Fruit fly (Drosophila melanogaster) whole organism, embryonic: ENCODE results near the gene Npc2f.

ENCODE experiments used
- Abd-B ChIP-seq: fragments of 200-800 bp; sonication (Bioruptor generic); optimal IDR thresholded peaks from 2 replicates; lab custom pipeline; 2018; ENCODE audit warnings: missing biosample characterization, mild to moderate bottlenecking, missing genetic modification characterization, moderate library complexity
- BtbVII ChIP-seq: fragments of 200-800 bp; sonication (Bioruptor generic); optimal IDR thresholded peaks from 3 replicates; lab custom pipeline; 2017; ENCODE audit warnings: missing biosample characterization, mild to moderate bottlenecking, missing genetic modification characterization
- CG10543 ChIP-seq: fragments of 200-800 bp; sonication (Bioruptor generic); optimal IDR thresholded peaks from 3 replicates; lab custom pipeline; 2017; ENCODE audit warnings: missing biosample characterization, mild to moderate bottlenecking, missing genetic modification characterization, moderate library complexity
- CG11456 ChIP-seq: fragments of 200-800 bp; sonication (Bioruptor generic); IDR thresholded peaks from 3 replicates; pipeline ENCODE4 v1.3.6; 2022; ENCODE audit warnings: missing biosample characterization, missing genetic modification characterization
- CG12155 ChIP-seq: fragments of 200-800 bp; sonication (Bioruptor generic); optimal IDR thresholded peaks from 3 replicates; lab custom pipeline; 2016; ENCODE audit warnings: missing biosample characterization, missing genetic modification characterization
- CG13296 ChIP-seq: fragments of 200-800 bp; sonication (Bioruptor generic); optimal IDR thresholded peaks from 3 replicates; lab custom pipeline; 2018; ENCODE audit warnings: missing biosample characterization, mild to moderate bottlenecking, missing genetic modification characterization
- CG14965 ChIP-seq: fragments of 200-800 bp; sonication (Bioruptor generic); optimal IDR thresholded peaks from 2 replicates; lab custom pipeline; 2016; ENCODE audit warnings: missing biosample characterization, missing genetic modification characterization, borderline replicate concordance
- CG15601 ChIP-seq: fragments of 200-800 bp; sonication (Bioruptor generic); optimal IDR thresholded peaks from 3 replicates; lab custom pipeline; 2019; ENCODE audit warnings: missing biosample characterization, mild to moderate bottlenecking, missing genetic modification characterization, moderate library complexity
- CG17568 ChIP-seq: fragments of 200-800 bp; sonication (Bioruptor generic); optimal IDR thresholded peaks from 2 replicates; lab custom pipeline; 2018; ENCODE audit warnings: missing biosample characterization, mild to moderate bottlenecking, missing genetic modification characterization, moderate library complexity
- CG18599 ChIP-seq: fragments of 200-800 bp; sonication (Bioruptor generic); optimal IDR thresholded peaks from 3 replicates; lab custom pipeline; 2017; ENCODE audit warnings: missing biosample characterization, missing genetic modification characterization, mild to moderate bottlenecking, moderate library complexity, missing genetic modification reagents
- CG2199 ChIP-seq: fragments of 200-800 bp; sonication (Bioruptor generic); IDR thresholded peaks from 3 replicates; pipeline ENCODE4 v1.3.6; 2022; ENCODE audit warnings: missing biosample characterization, missing genetic modification characterization
- CG2875 ChIP-seq: fragments of 200-800 bp; sonication (Bioruptor generic); optimal IDR thresholded peaks from 2 replicates; lab custom pipeline; 2017; ENCODE audit warnings: missing biosample characterization, mild to moderate bottlenecking, missing genetic modification characterization, missing genetic modification reagents
- CG2889 ChIP-seq: fragments of 200-800 bp; sonication (Bioruptor generic); IDR thresholded peaks from 3 replicates; pipeline ENCODE4 v1.3.6; 2022; ENCODE audit warnings: missing biosample characterization, missing genetic modification characterization
- CG32532 ChIP-seq: fragments of 200-800 bp; sonication (Bioruptor generic); IDR thresholded peaks from 2 replicates; pipeline ENCODE4 v1.3.6; 2022; ENCODE audit warnings: missing biosample characterization, missing genetic modification characterization
- CG33557 ChIP-seq: fragments of 200-800 bp; sonication (Bioruptor generic); optimal IDR thresholded peaks from 2 replicates; lab custom pipeline; 2019; ENCODE audit warnings: missing biosample characterization, mild to moderate bottlenecking, missing genetic modification characterization, moderate library complexity
- CG3838 ChIP-seq: fragments of 200-800 bp; sonication (Bioruptor generic); optimal IDR thresholded peaks from 3 replicates; lab custom pipeline; 2016; ENCODE audit warnings: missing biosample characterization, missing genetic modification characterization
- CG4328 ChIP-seq: fragments of 200-800 bp; sonication (Bioruptor generic); optimal IDR thresholded peaks from 3 replicates; lab custom pipeline; 2017; ENCODE audit warnings: missing biosample characterization, missing genetic modification reagents, missing genetic modification characterization
- CG6254 ChIP-seq: fragments of 200-800 bp; sonication (Bioruptor generic); optimal IDR thresholded peaks from 3 replicates; lab custom pipeline; 2017; ENCODE audit warnings: mild to moderate bottlenecking, missing biosample characterization, missing genetic modification reagents, missing genetic modification characterization
- CG7839 ChIP-seq: fragments of 200-800 bp; sonication (Bioruptor generic); optimal IDR thresholded peaks from 3 replicates; lab custom pipeline; 2018; ENCODE audit warnings: missing biosample characterization, mild to moderate bottlenecking, missing genetic modification characterization, moderate library complexity
- CG8089 ChIP-seq: fragments of 200-800 bp; sonication (Bioruptor generic); optimal IDR thresholded peaks from 3 replicates; lab custom pipeline; 2016; ENCODE audit warnings: missing biosample characterization, missing genetic modification characterization
- CG8924 ChIP-seq: fragments of 200-800 bp; optimal IDR thresholded peaks from 3 replicates; lab custom pipeline; 2019; ENCODE audit warnings: missing biosample characterization, mild to moderate bottlenecking, missing genetic modification characterization, moderate library complexity
- CG9817 ChIP-seq: fragments of 200-800 bp; sonication (Bioruptor generic); optimal IDR thresholded peaks from 2 replicates; lab custom pipeline; 2018; ENCODE audit warnings: missing biosample characterization, mild to moderate bottlenecking, missing genetic modification characterization, moderate library complexity
- CTCF ChIP-seq: fragments of 200-800 bp; sonication (Bioruptor generic); optimal IDR thresholded peaks from 2 replicates; lab custom pipeline; 2017; ENCODE audit warnings: missing biosample characterization, mild to moderate bottlenecking, missing genetic modification characterization, moderate library complexity
- Chrac-16 ChIP-seq: fragments of 200-800 bp; sonication (Bioruptor generic); optimal IDR thresholded peaks from 3 replicates; lab custom pipeline; 2016; ENCODE audit warnings: missing biosample characterization, missing genetic modification characterization
- Dll ChIP-seq: fragments of 200-800 bp; sonication (Bioruptor generic); IDR thresholded peaks from 4 replicates; pipeline ENCODE4 v1.3.6; 2022; ENCODE audit warnings: missing biosample characterization, missing genetic modification characterization; ENCODE audit not compliant: partially characterized antibody
- Doc3 ChIP-seq: fragments of 200-800 bp; sonication (Bioruptor generic); IDR thresholded peaks from 3 replicates; pipeline ENCODE4 v1.3.6; 2022; ENCODE audit warnings: missing biosample characterization, missing genetic modification characterization; ENCODE audit not compliant: partially characterized antibody
- Jarid2 ChIP-seq: fragments of 200-800 bp; sonication (Bioruptor generic); optimal IDR thresholded peaks from 3 replicates; lab custom pipeline; 2017; ENCODE audit warnings: mild to moderate bottlenecking, missing biosample characterization, missing genetic modification reagents, missing genetic modification characterization
- ac ChIP-seq: fragments of 200-800 bp; sonication (Bioruptor generic); optimal IDR thresholded peaks from 3 replicates; lab custom pipeline; 2017; ENCODE audit warnings: missing biosample characterization, mild to moderate bottlenecking, missing genetic modification characterization
- ara ChIP-seq: fragments of 200-800 bp; sonication (Bioruptor generic); IDR thresholded peaks from 2 replicates; pipeline ENCODE4 v1.3.6; 2022; ENCODE audit warnings: missing biosample characterization, missing genetic modification characterization
- bab2 ChIP-seq: fragments of 200-800 bp; sonication (Bioruptor generic); optimal IDR thresholded peaks from 2 replicates; lab custom pipeline; 2016; ENCODE audit warnings: missing biosample characterization, missing genetic modification characterization
- bowl ChIP-seq: fragments of 200-800 bp; sonication (Bioruptor generic); IDR thresholded peaks from 2 replicates; pipeline ENCODE4 v1.3.6; 2022; ENCODE audit warnings: missing biosample characterization, missing genetic modification characterization
- chn ChIP-seq: fragments of 200-800 bp; sonication (Bioruptor generic); optimal IDR thresholded peaks from 2 replicates; lab custom pipeline; 2016; ENCODE audit warnings: missing biosample characterization, missing genetic modification characterization
- danr ChIP-seq: fragments of 200-800 bp; sonication (Bioruptor generic); IDR thresholded peaks from 2 replicates; pipeline ENCODE4 v1.3.6; 2022; ENCODE audit warnings: missing biosample characterization, missing genetic modification characterization
- dm ChIP-seq: fragments of 200-800 bp; sonication (Bioruptor generic); optimal IDR thresholded peaks from 3 replicates; lab custom pipeline; 2016; ENCODE audit warnings: missing biosample characterization, missing genetic modification characterization
- grau ChIP-seq: fragments of 200-800 bp; optimal IDR thresholded peaks from 3 replicates; lab custom pipeline; 2019; ENCODE audit warnings: missing biosample characterization, mild to moderate bottlenecking, missing genetic modification characterization, moderate library complexity
- gro ChIP-seq: fragments of 200-800 bp; sonication (Bioruptor generic); optimal IDR thresholded peaks from 2 replicates; lab custom pipeline; 2016; ENCODE audit warnings: missing biosample characterization, missing genetic modification characterization
- gt ChIP-seq: fragments of 200-800 bp; sonication (Bioruptor generic); IDR thresholded peaks from 2 replicates; pipeline ENCODE4 v1.3.6; 2022; ENCODE audit warnings: missing biosample characterization, missing genetic modification characterization
- kah ChIP-seq: fragments of 200-800 bp; sonication (Bioruptor generic); optimal IDR thresholded peaks from 2 replicates; lab custom pipeline; 2018; ENCODE audit warnings: missing biosample characterization, mild to moderate bottlenecking, missing genetic modification characterization
- odd ChIP-seq: fragments of 200-800 bp; sonication (Bioruptor generic); optimal IDR thresholded peaks from 2 replicates; lab custom pipeline; 2017; ENCODE audit warnings: missing biosample characterization, mild to moderate bottlenecking, missing genetic modification characterization
- otp ChIP-seq: fragments of 200-800 bp; sonication (Bioruptor generic); IDR thresholded peaks from 3 replicates; pipeline ENCODE4, ENCODE4 v1.3.6; 2022; ENCODE audit warnings: missing biosample characterization, missing genetic modification characterization
- p53 ChIP-seq: fragments of 200-800 bp; sonication (Bioruptor generic); optimal IDR thresholded peaks from 2 replicates; lab custom pipeline; 2016; ENCODE audit warnings: missing biosample characterization, missing genetic modification characterization
- psq ChIP-seq: fragments of 200-800 bp; sonication (Bioruptor generic); optimal IDR thresholded peaks from 2 replicates; lab custom pipeline; 2017; ENCODE audit warnings: missing biosample characterization, missing genetic modification characterization
- pzg ChIP-seq: fragments of 200-800 bp; sonication (Bioruptor generic); optimal IDR thresholded peaks from 3 replicates; lab custom pipeline; 2018; ENCODE audit warnings: missing biosample characterization, mild to moderate bottlenecking, missing genetic modification characterization, moderate library complexity
- rib ChIP-seq: fragments of 200-800 bp; sonication (Bioruptor generic); IDR thresholded peaks from 2 replicates; pipeline ENCODE4 v1.3.6; 2022; ENCODE audit warnings: missing biosample characterization, missing genetic modification characterization
- sisA ChIP-seq: fragments of 200-800 bp; sonication (Bioruptor generic); IDR thresholded peaks from 2 replicates; pipeline ENCODE4 v1.3.6; 2022; ENCODE audit warnings: missing biosample characterization, missing genetic modification characterization
- ssp ChIP-seq: fragments of 200-800 bp; sonication (Bioruptor generic); IDR thresholded peaks from 2 replicates; pipeline ENCODE4 v1.3.6; 2022; ENCODE audit warnings: missing biosample characterization, missing genetic modification characterization
- stwl ChIP-seq: fragments of 200-800 bp; sonication (Bioruptor generic); optimal IDR thresholded peaks from 3 replicates; lab custom pipeline; 2018; ENCODE audit warnings: missing biosample characterization, mild to moderate bottlenecking, missing genetic modification characterization, moderate library complexity
- unpg ChIP-seq: fragments of 200-800 bp; sonication (Bioruptor generic); optimal IDR thresholded peaks from 3 replicates; lab custom pipeline; 2018; ENCODE audit warnings: missing biosample characterization, mild to moderate bottlenecking, missing genetic modification characterization, moderate library complexity
- z ChIP-seq: fragments of 200-800 bp; sonication (Bioruptor generic); IDR thresholded peaks from 3 replicates; pipeline ENCODE4 v1.3.6; 2022; ENCODE audit warnings: missing biosample characterization, missing genetic modification characterization
- zen ChIP-seq: fragments of 200-800 bp; sonication (Bioruptor generic); optimal IDR thresholded peaks from 3 replicates; lab custom pipeline; 2018; ENCODE audit warnings: missing biosample characterization, mild to moderate bottlenecking, missing genetic modification characterization, moderate library complexity
- zfh2 ChIP-seq: fragments of 200-800 bp; sonication (Bioruptor generic); optimal IDR thresholded peaks from 2 replicates; lab custom pipeline; 2016; ENCODE audit warnings: missing biosample characterization, missing genetic modification characterization

The Npc2f gene

DNA sequence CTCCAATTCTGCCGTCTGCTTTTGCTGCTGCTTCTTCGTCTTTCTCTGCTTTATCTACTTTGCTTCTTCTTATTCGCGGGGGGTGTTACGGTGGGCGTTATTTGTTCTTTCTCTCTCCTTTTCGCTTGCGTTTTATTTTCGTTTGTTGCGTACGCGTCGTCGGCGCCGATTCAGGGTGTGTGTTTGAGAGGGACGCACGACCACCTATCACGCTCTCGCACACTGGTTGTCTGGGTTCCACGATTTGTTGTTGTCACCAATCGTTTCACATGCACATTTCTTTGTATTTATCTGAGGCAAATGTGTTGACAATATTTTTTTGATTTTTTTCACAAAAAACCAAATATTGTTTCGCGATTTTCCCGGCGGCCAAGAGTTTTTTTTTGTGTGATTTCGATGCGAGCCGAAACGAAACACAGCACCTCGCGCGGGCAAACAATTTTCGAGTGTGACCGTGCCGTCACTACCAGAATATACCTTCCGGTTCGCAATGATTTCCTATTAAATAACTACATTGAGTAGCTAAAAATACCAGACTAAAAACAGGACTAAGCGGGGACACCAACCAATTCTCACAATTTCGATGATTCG, 32.3 kb upstream of the Npc2f start, which contains the start of gene Syx1A (continued):
- TF ChIP-seq otp (no peak), odd (GFP tag; lab: Kevin White, UChicago) (peak; percentile 34), CG6254 (GFP tag; lab: Kevin White, UChicago) (no peak), gro (GFP tag; lab: Kevin White, UChicago) (peak; percentile 16), CG8089 (GFP tag; lab: Kevin White, UChicago) (no peak), CG4328 (GFP tag; lab: Kevin White, UChicago) (peak; percentile 19), CG32532 (GFP tag; lab: Robert Waterston, UW) (no peak), CG15601 (tag; lab: Kevin White, UChicago) (no peak), z (GFP tag; lab: Robert Waterston, UW) (no peak), CG3838 (peak; percentile 65), CG11456 (GFP tag; lab: Robert Waterston, UW) (no peak), Dll (GFP tag; lab: Robert Waterston, UW) (no peak), CG18599 (GFP tag; lab: Kevin White, UChicago) (peak; percentile 47), kah (GFP tag; lab: Kevin White, UChicago) (no peak), zfh2 (no peak), CG17568 (GFP tag; lab: Kevin White, UChicago) (peak; percentile 52), ara (GFP tag; lab: Robert Waterston, UW) (no peak), sisA (GFP tag; lab: Robert Waterston, UW) (no peak), Jarid2 (GFP tag; lab: Kevin White, UChicago) (peak; percentile 91), CG2199 (GFP tag; lab: Robert Waterston, UW) (no peak), Abd-B (no peak), p53 (GFP tag; lab: Kevin White, UChicago) (no peak), unpg (GFP tag; lab: Kevin White, UChicago) (peak; percentile 11), Doc3 (no peak), rib (GFP tag; lab: Robert Waterston, UW) (no peak), zen (peak; percentile 34), CG2875 (GFP tag; lab: Kevin White, UChicago) (peak; percentile 3), CG12155 (GFP tag; lab: Kevin White, UChicago) (no peak), bab2 (no peak), dm (GFP tag; lab: Kevin White, UChicago) (peak; percentile 35), CG7839 (tag; lab: Kevin White, UChicago) (peak; percentile 25), CG10543 (GFP tag; lab: Kevin White, UChicago) (peak; percentile 68), ac (GFP tag; lab: Kevin White, UChicago) (no peak), gt (GFP tag; lab: Robert Waterston, UW) (no peak), CG14965 (GFP tag; lab: Kevin White, UChicago) (no peak), stwl (tag; lab: Kevin White, UChicago) (peak; percentile 44), pzg (peak; percentile 92), Chrac-16 (no peak), CG33557 (GFP tag; lab: Kevin White, UChicago) (no peak), grau (peak; percentile 18), BtbVII (GFP tag; lab: Kevin White, UChicago) (peak; percentile 36), chn (GFP tag; lab: Kevin White, UChicago) (peak; percentile 27), CG8924 (tag; lab: Kevin White, UChicago) (peak; percentile 35), danr (GFP tag; lab: Robert Waterston, UW) (no peak), psq (GFP tag; lab: Kevin White, UChicago) (peak; percentile 98), CTCF (GFP tag; lab: Kevin White, UChicago) (peak; percentile 44), CG2889 (no peak), CG13296 (GFP tag; lab: Kevin White, UChicago) (peak; percentile 46), bowl (GFP tag; lab: Robert Waterston, UW) (no peak), CG9817 (no peak), ssp (no peak)
